Worm (Caenorhabditis elegans) whole organism, mixed stage, embryonic: ENCODE data around the gene tbx-41.
A peak's percentile ranks its signal among the peaks of the same experiment; 100 is the strongest.

Source experiments
- M03D4.4 ChIP-seq: sonication (generic microtip); optimal IDR thresholded peaks from 2 replicates; lab custom pipeline; 2017; ENCODE audit warnings: mild to moderate bottlenecking, missing genetic modification characterization, missing compliant biosample characterization
- bed-3 ChIP-seq: fragments of 200-800 bp; sonication (Bioruptor generic); optimal IDR thresholded peaks from 3 replicates; lab custom pipeline; 2018; ENCODE audit warnings: mild to moderate bottlenecking, missing genetic modification characterization, moderate library complexity, missing compliant biosample characterization
- blmp-1 ChIP-seq: fragments of 150-350 bp; optimal IDR thresholded peaks from 2 replicates; lab custom pipeline; 2014; ENCODE audit warnings: missing biosample characterization, missing genetic modification characterization
- ceh-39 ChIP-seq: fragments of 150-350 bp; optimal IDR thresholded peaks from 2 replicates; lab custom pipeline; 2014; ENCODE audit warnings: missing biosample characterization, missing genetic modification characterization
- ceh-43 ChIP-seq: fragments of 200-800 bp; sonication (Bioruptor generic); optimal IDR thresholded peaks from 2 replicates; lab custom pipeline; 2018; ENCODE audit warnings: mild to moderate bottlenecking, missing genetic modification characterization, moderate library complexity, missing compliant biosample characterization
- ceh-83 ChIP-seq: fragments of 200-800 bp; sonication (Bioruptor generic); optimal IDR thresholded peaks from 2 replicates; lab custom pipeline; 2018; ENCODE audit warnings: mild to moderate bottlenecking, missing genetic modification characterization, missing compliant biosample characterization
- ces-1 ChIP-seq: fragments of 150-350 bp; optimal IDR thresholded peaks from 2 replicates; lab custom pipeline; 2014; ENCODE audit warnings: missing biosample characterization, missing genetic modification reagents, missing genetic modification characterization
- cnd-1 ChIP-seq: fragments of 200-800 bp; sonication (Bioruptor generic); optimal IDR thresholded peaks from 2 replicates; lab custom pipeline; 2018; ENCODE audit warnings: mild to moderate bottlenecking, missing genetic modification characterization, missing compliant biosample characterization
- drap-1 ChIP-seq: fragments of 200-800 bp; sonication (Bioruptor generic); optimal IDR thresholded peaks from 3 replicates; lab custom pipeline; 2018; ENCODE audit warnings: mild to moderate bottlenecking, missing genetic modification characterization, missing compliant biosample characterization
- elt-1 ChIP-seq: sonication (generic microtip); optimal IDR thresholded peaks from 2 replicates; lab custom pipeline; 2017; ENCODE audit warnings: missing genetic modification characterization, mild to moderate bottlenecking, missing compliant biosample characterization, antibody characterized with exemption, moderate library complexity, borderline replicate concordance; ENCODE audit not compliant: insufficient read depth
- elt-3 ChIP-seq: fragments of 150-350 bp; optimal IDR thresholded peaks from 2 replicates; lab custom pipeline; 2014; ENCODE audit warnings: missing biosample characterization, missing genetic modification characterization
- flh-1 ChIP-seq: fragments of 200-800 bp; sonication (Bioruptor generic); optimal IDR thresholded peaks from 2 replicates; lab custom pipeline; 2018; ENCODE audit warnings: mild to moderate bottlenecking, missing genetic modification characterization, moderate library complexity, missing compliant biosample characterization
- ham-2 ChIP-seq: fragments of 200-800 bp; sonication (Bioruptor generic); optimal IDR thresholded peaks from 2 replicates; lab custom pipeline; 2018; ENCODE audit warnings: mild to moderate bottlenecking, missing genetic modification characterization, missing compliant biosample characterization
- hlh-1 ChIP-seq: fragments of 150-350 bp; optimal IDR thresholded peaks from 2 replicates; lab custom pipeline; 2014; ENCODE audit warnings: missing biosample characterization, missing genetic modification reagents, missing genetic modification characterization
- lin-13 ChIP-seq: fragments of 150-350 bp; optimal IDR thresholded peaks from 2 replicates; lab custom pipeline; 2014; ENCODE audit warnings: missing biosample characterization, missing genetic modification characterization
- lin-32 ChIP-seq: fragments of 200-800 bp; sonication (Bioruptor generic); optimal IDR thresholded peaks from 2 replicates; lab custom pipeline; 2018; ENCODE audit warnings: mild to moderate bottlenecking, missing genetic modification characterization, missing compliant biosample characterization
- lsy-2 ChIP-seq: fragments of 150-350 bp; optimal IDR thresholded peaks from 2 replicates; lab custom pipeline; 2014; ENCODE audit warnings: missing biosample characterization, missing genetic modification characterization
- mab-5 ChIP-seq: fragments of 150-350 bp; optimal IDR thresholded peaks from 2 replicates; lab custom pipeline; 2014; ENCODE audit warnings: missing biosample characterization, missing genetic modification characterization
- mep-1 ChIP-seq: fragments of 150-350 bp; optimal IDR thresholded peaks from 2 replicates; lab custom pipeline; 2017; ENCODE audit warnings: missing biosample characterization, missing genetic modification reagents, missing genetic modification characterization, inconsistent platforms
- mls-2 ChIP-seq: sonication (generic microtip); optimal IDR thresholded peaks from 2 replicates; lab custom pipeline; 2016; ENCODE audit warnings: mild to moderate bottlenecking, missing genetic modification characterization, moderate library complexity, missing compliant biosample characterization
- nhr-12 ChIP-seq: fragments of 150-350 bp; optimal IDR thresholded peaks from 2 replicates; lab custom pipeline; 2014; ENCODE audit warnings: missing biosample characterization, missing genetic modification characterization
- nhr-2 ChIP-seq: fragments of 150-350 bp; optimal IDR thresholded peaks from 2 replicates; lab custom pipeline; 2014; ENCODE audit warnings: missing biosample characterization, missing genetic modification characterization
- nhr-237 ChIP-seq: fragments of 150-350 bp; optimal IDR thresholded peaks from 2 replicates; lab custom pipeline; 2014; ENCODE audit warnings: missing biosample characterization, missing genetic modification characterization
- nhr-28 ChIP-seq: fragments of 150-350 bp; optimal IDR thresholded peaks from 2 replicates; lab custom pipeline; 2014; ENCODE audit warnings: missing biosample characterization, missing genetic modification characterization
- nhr-76 ChIP-seq: sonication (generic microtip); optimal IDR thresholded peaks from 2 replicates; lab custom pipeline; 2017; ENCODE audit warnings: missing biosample characterization, missing genetic modification characterization
- pha-4 ChIP-seq: fragments of 150-350 bp; optimal IDR thresholded peaks from 2 replicates; lab custom pipeline; 2018; ENCODE audit warnings: missing biosample characterization, missing genetic modification reagents, missing genetic modification characterization
- sem-2 ChIP-seq: fragments of 200-800 bp; sonication (Bioruptor generic); optimal IDR thresholded peaks from 2 replicates; lab custom pipeline; 2018; ENCODE audit warnings: mild to moderate bottlenecking, missing genetic modification characterization, missing compliant biosample characterization
- snpc-4 ChIP-seq: fragments of 150-350 bp; optimal IDR thresholded peaks from 2 replicates; lab custom pipeline; 2014; ENCODE audit warnings: missing biosample characterization, missing genetic modification characterization
- sptf-1 ChIP-seq: sonication (generic microtip); optimal IDR thresholded peaks from 2 replicates; lab custom pipeline; 2017; ENCODE audit warnings: mild to moderate bottlenecking, missing genetic modification characterization, moderate library complexity, missing compliant biosample characterization
- tbx-8 ChIP-seq: fragments of 200-800 bp; sonication (Bioruptor generic); optimal IDR thresholded peaks from 2 replicates; lab custom pipeline; 2018; ENCODE audit warnings: mild to moderate bottlenecking, missing genetic modification characterization, moderate library complexity, missing compliant biosample characterization
- unc-120 ChIP-seq: sonication (generic microtip); optimal IDR thresholded peaks from 2 replicates; lab custom pipeline; 2017; ENCODE audit warnings: missing genetic modification characterization, missing compliant biosample characterization; ENCODE audit not compliant: poor library complexity, severe bottlenecking
- unc-39 ChIP-seq: fragments of 150-350 bp; optimal IDR thresholded peaks from 2 replicates; lab custom pipeline; 2014; ENCODE audit warnings: missing biosample characterization, missing genetic modification characterization
- unc-62 ChIP-seq: fragments of 150-350 bp; optimal IDR thresholded peaks from 2 replicates; lab custom pipeline; 2014; ENCODE audit warnings: missing biosample characterization, missing genetic modification reagents, missing genetic modification characterization
- zip-8 ChIP-seq: fragments of 150-350 bp; optimal IDR thresholded peaks from 2 replicates; lab custom pipeline; 2014; ENCODE audit warnings: missing biosample characterization, missing genetic modification characterization
- ztf-11 ChIP-seq: fragments of 150-350 bp; optimal IDR thresholded peaks from 2 replicates; lab custom pipeline; 2014; ENCODE audit warnings: missing biosample characterization, missing genetic modification characterization

Gene tbx-41

ce11 chrX:1856160-1856559, 8.9 kb upstream of the tbx-41 start, which contains the start of gene ceh-39:
TSS of gene ceh-39 (minus strand) at chrX:1856172.
- TF ChIP-seq lin-13 (tag; lab: Kevin White, UChicago): peak; percentile 52
- TF ChIP-seq ces-1 (GFP tag; lab: Kevin White, UChicago): peak; percentile 49
- TF ChIP-seq elt-1: no peak
- TF ChIP-seq mep-1 (tag; lab: Kevin White, UChicago): peak; percentile 64
- TF ChIP-seq elt-3 (tag; lab: Kevin White, UChicago): no peak
- peak; percentile 40 for TF ChIP-seq M03D4.4 (tag; lab: Kevin White, UChicago)
- TF ChIP-seq unc-62 (GFP tag; lab: Kevin White, UChicago): peak; percentile 27
- peak; percentile 44 for TF ChIP-seq unc-120 (tag; lab: Kevin White, UChicago)
- TF ChIP-seq tbx-8 (GFP tag; lab: Kevin White, UChicago): peak; percentile 11
- TF ChIP-seq ceh-39 (tag; lab: Kevin White, UChicago): no peak
- peak; percentile 12 for TF ChIP-seq mls-2 (tag; lab: Kevin White, UChicago)
- peak; percentile 53 for TF ChIP-seq drap-1
- peak; percentile 67 for TF ChIP-seq sptf-1 (tag; lab: Kevin White, UChicago)
- peak; percentile 42 for TF ChIP-seq hlh-1 (tag; lab: Kevin White, UChicago)
- peak; percentile 14 for TF ChIP-seq cnd-1 (tag; lab: Kevin White, UChicago)
- TF ChIP-seq sem-2 (GFP tag; lab: Kevin White, UChicago): no peak
- peak; percentile 34 for TF ChIP-seq nhr-2 (tag; lab: Kevin White, UChicago)
- peak; percentile 18 for TF ChIP-seq lsy-2 (tag; lab: Kevin White, UChicago)
- TF ChIP-seq nhr-76 (tag; lab: Kevin White, UChicago): no peak
- TF ChIP-seq flh-1 (GFP tag; lab: Kevin White, UChicago): no peak
- peak; percentile 64 for TF ChIP-seq pha-4 (tag; lab: Kevin White, UChicago)
- no peak for TF ChIP-seq nhr-12 (tag; lab: Kevin White, UChicago)
- TF ChIP-seq nhr-237 (tag; lab: Kevin White, UChicago): peak; percentile 27

- TF ChIP-seq unc-39 (tag; lab: Kevin White, UChicago) (no peak), blmp-1 (tag; lab: Kevin White, UChicago) (no peak), nhr-2 (tag; lab: Kevin White, UChicago) (peak; percentile 4), mls-2 (tag; lab: Kevin White, UChicago) (no peak), ztf-11 (tag; lab: Kevin White, UChicago) (no peak), ceh-39 (tag; lab: Kevin White, UChicago) (peak; percentile 96), ces-1 (GFP tag; lab: Kevin White, UChicago) (no peak), lsy-2 (tag; lab: Kevin White, UChicago) (no peak), cnd-1 (tag; lab: Kevin White, UChicago) (peak; percentile 28), lin-32 (peak; percentile 26), zip-8 (tag; lab: Kevin White, UChicago) (no peak), flh-1 (GFP tag; lab: Kevin White, UChicago) (no peak)
These were observed 7.3 kb upstream of the tbx-41 start for ce11 chrX:1857777-1858176.

- peak; percentile 44 for TF ChIP-seq lin-32
- no peak for TF ChIP-seq elt-3 (tag; lab: Kevin White, UChicago)
- TF ChIP-seq mep-1 (tag; lab: Kevin White, UChicago): peak; percentile 60
- TF ChIP-seq unc-62 (GFP tag; lab: Kevin White, UChicago): no peak
- TF ChIP-seq snpc-4: no peak
- no peak for TF ChIP-seq nhr-76 (tag; lab: Kevin White, UChicago)
- TF ChIP-seq sptf-1 (tag; lab: Kevin White, UChicago): peak; percentile 91
- peak; percentile 33 for TF ChIP-seq lsy-2 (tag; lab: Kevin White, UChicago)
- TF ChIP-seq blmp-1 (tag; lab: Kevin White, UChicago): peak; percentile 7
- no peak for TF ChIP-seq nhr-12 (tag; lab: Kevin White, UChicago)
- TF ChIP-seq elt-1: no peak
- peak; percentile 84 for TF ChIP-seq drap-1
- no peak for TF ChIP-seq pha-4 (tag; lab: Kevin White, UChicago)
- TF ChIP-seq sem-2 (GFP tag; lab: Kevin White, UChicago): peak; percentile 74
- peak; percentile 88 for TF ChIP-seq ceh-83
- peak; percentile 89 for TF ChIP-seq M03D4.4 (tag; lab: Kevin White, UChicago)
- peak; percentile 63 for TF ChIP-seq flh-1 (GFP tag; lab: Kevin White, UChicago)
- peak; percentile 25 for TF ChIP-seq lin-13 (tag; lab: Kevin White, UChicago)
- no peak for TF ChIP-seq zip-8 (tag; lab: Kevin White, UChicago)
- TF ChIP-seq nhr-237 (tag; lab: Kevin White, UChicago): peak; percentile 62
- TF ChIP-seq hlh-1 (tag; lab: Kevin White, UChicago): peak; percentile 27
- TF ChIP-seq unc-39 (tag; lab: Kevin White, UChicago): peak; percentile 64
- TF ChIP-seq nhr-28: no peak
- peak; percentile 54 for TF ChIP-seq ceh-43 (GFP tag; lab: Kevin White, UChicago)
- TF ChIP-seq ztf-11 (tag; lab: Kevin White, UChicago): no peak
- TF ChIP-seq ceh-39 (tag; lab: Kevin White, UChicago): peak; percentile 96
- TF ChIP-seq ham-2: peak; percentile 62
- peak; percentile 85 for TF ChIP-seq mls-2 (tag; lab: Kevin White, UChicago)
- peak; percentile 67 for TF ChIP-seq bed-3 (GFP tag; lab: Kevin White, UChicago)
- TF ChIP-seq unc-120 (tag; lab: Kevin White, UChicago): peak; percentile 68
- TF ChIP-seq mab-5 (tag; lab: Kevin White, UChicago): no peak
- peak; percentile 52 for TF ChIP-seq tbx-8 (GFP tag; lab: Kevin White, UChicago)
- no peak for TF ChIP-seq nhr-2 (tag; lab: Kevin White, UChicago)
- no peak for TF ChIP-seq ces-1 (GFP tag; lab: Kevin White, UChicago)
- peak; percentile 82 for TF ChIP-seq cnd-1 (tag; lab: Kevin White, UChicago)
These were observed 6.4 kb upstream of the tbx-41 start for ce11 chrX:1858616-1859015.
